Worm (Caenorhabditis elegans) whole organism, L1 larva: ENCODE measurements around the gene fbxa-10.

Source experiments
- C04F5.9 ChIP-seq: sonication (generic microtip); optimal IDR thresholded peaks from 2 replicates; lab custom pipeline; 2016; ENCODE audit warnings: missing genetic modification characterization, missing compliant biosample characterization
- C16A3.4 ChIP-seq: fragments of 150-350 bp; optimal IDR thresholded peaks from 2 replicates; lab custom pipeline; 2014; ENCODE audit warnings: missing biosample characterization, missing genetic modification characterization
- C34B4.2 ChIP-seq: sonication (generic microtip); optimal IDR thresholded peaks from 2 replicates; lab custom pipeline; 2017; ENCODE audit warnings: mild to moderate bottlenecking, missing genetic modification characterization, missing compliant biosample characterization
- F16B12.6 ChIP-seq: fragments of 150-350 bp; optimal IDR thresholded peaks from 2 replicates; lab custom pipeline; 2014; ENCODE audit warnings: missing biosample characterization, missing genetic modification characterization
- Y116A8C.19 ChIP-seq: sonication (generic microtip); optimal IDR thresholded peaks from 2 replicates; lab custom pipeline; 2016; ENCODE audit warnings: missing compliant biosample characterization, missing genetic modification characterization, borderline replicate concordance
- ama-1 ChIP-seq: fragments of 150-350 bp; optimal IDR thresholded peaks from 2 replicates; lab custom pipeline; 2014
- ceh-63 ChIP-seq: fragments of 200-800 bp; sonication (Bioruptor generic); optimal IDR thresholded peaks from 2 replicates; lab custom pipeline; 2018; ENCODE audit warnings: mild to moderate bottlenecking, missing genetic modification characterization, missing compliant biosample characterization
- ceh-90 ChIP-seq: sonication (generic microtip); optimal IDR thresholded peaks from 2 replicates; lab custom pipeline; 2016; ENCODE audit warnings: missing genetic modification characterization, missing compliant biosample characterization
- dsc-1 ChIP-seq: sonication (generic microtip); optimal IDR thresholded peaks from 2 replicates; lab custom pipeline; 2016; ENCODE audit warnings: mild to moderate bottlenecking, missing genetic modification characterization, missing compliant biosample characterization
- efl-1 ChIP-seq, 4 experiments: fragments of 150-350 bp; optimal IDR thresholded peaks in 3 of 4; peaks in 1 of 4; 1 replicate in 1 of 4; 2 replicates in 3 of 4; lab custom pipeline; 2014; ENCODE audit warnings: missing biosample characterization in 2 of 4, missing genetic modification characterization in 2 of 4, missing genetic modification reagents in 2 of 4
- egl-13 ChIP-seq: sonication (generic microtip); optimal IDR thresholded peaks from 2 replicates; lab custom pipeline; 2016; ENCODE audit warnings: missing genotype, missing genetic modification reagents, missing genetic modification characterization, missing compliant biosample characterization
- egl-27 ChIP-seq, 2 experiments: fragments of 150-350 bp in 1 of 2; sonication (generic microtip); optimal IDR thresholded peaks; 3 replicates each; lab custom pipeline; 2017 to 2018; ENCODE audit warnings: missing biosample characterization in 2 of 2, missing genetic modification characterization in 2 of 2, missing genetic modification reagents in 2 of 2
- fkh-10 ChIP-seq: sonication (generic microtip); optimal IDR thresholded peaks from 2 replicates; lab custom pipeline; 2017; ENCODE audit warnings: missing biosample characterization, missing genetic modification reagents, missing genetic modification characterization
- fkh-4 ChIP-seq: sonication (generic microtip); optimal IDR thresholded peaks from 2 replicates; lab custom pipeline; 2016; ENCODE audit warnings: missing compliant biosample characterization, missing genetic modification characterization, borderline replicate concordance
- fkh-8 ChIP-seq: sonication (generic microtip); optimal IDR thresholded peaks from 2 replicates; lab custom pipeline; 2016; ENCODE audit warnings: mild to moderate bottlenecking, missing genetic modification characterization, missing compliant biosample characterization
- grh-1 ChIP-seq: fragments of 200-800 bp; sonication (Bioruptor generic); IDR thresholded peaks from 2 replicates; pipeline ENCODE4 v1.3.6; 2022; ENCODE audit warnings: missing genetic modification reagents, missing genetic modification characterization, missing compliant biosample characterization
- hlh-17 ChIP-seq: fragments of 200-800 bp; sonication (Bioruptor generic); optimal IDR thresholded peaks from 2 replicates; lab custom pipeline; 2018; ENCODE audit warnings: missing genetic modification characterization, mild to moderate bottlenecking, missing compliant biosample characterization, moderate library complexity, borderline replicate concordance
- hlh-4 ChIP-seq: sonication (generic microtip); optimal IDR thresholded peaks from 2 replicates; lab custom pipeline; 2016; ENCODE audit warnings: mild to moderate bottlenecking, missing genetic modification characterization, missing compliant biosample characterization
- hpl-2 ChIP-seq: fragments of 150-350 bp; optimal IDR thresholded peaks from 2 replicates; lab custom pipeline; 2014; ENCODE audit warnings: missing biosample characterization, missing genetic modification reagents, missing genetic modification characterization
- irx-1 ChIP-seq: sonication (generic microtip); optimal IDR thresholded peaks from 2 replicates; lab custom pipeline; 2016; ENCODE audit warnings: missing genetic modification characterization, missing compliant biosample characterization
- isw-1 ChIP-seq: fragments of 200-800 bp; sonication (Bioruptor generic); IDR thresholded peaks from 2 replicates; pipeline ENCODE4 v1.3.6; 2022; ENCODE audit warnings: missing genetic modification characterization, missing compliant biosample characterization
- lin-35 ChIP-seq, 2 experiments: fragments of 150-350 bp; optimal IDR thresholded peaks; 2 replicates each; lab custom pipeline; 2014; ENCODE audit warnings: missing biosample characterization in 2 of 2, missing genetic modification characterization in 2 of 2, missing genetic modification reagents in 2 of 2
- lir-3 ChIP-seq: sonication (generic microtip); optimal IDR thresholded peaks from 2 replicates; lab custom pipeline; 2016; ENCODE audit warnings: mild to moderate bottlenecking, missing genetic modification characterization, moderate library complexity, missing compliant biosample characterization; ENCODE audit not compliant: poor library complexity
- lsy-2 ChIP-seq, 2 experiments: fragments of 150-350 bp; optimal IDR thresholded peaks; 2 replicates each; lab custom pipeline; 2014; ENCODE audit warnings: missing biosample characterization in 2 of 2, missing genetic modification characterization in 2 of 2
- mab-9 ChIP-seq: fragments of 200-800 bp; sonication (Bioruptor generic); IDR thresholded peaks from 2 replicates; pipeline ENCODE4 v1.3.6; 2022; ENCODE audit warnings: missing genetic modification reagents, missing genetic modification characterization, missing compliant biosample characterization
- mef-2 ChIP-seq: fragments of 150-350 bp; optimal IDR thresholded peaks from 2 replicates; lab custom pipeline; 2014; ENCODE audit warnings: missing biosample characterization, missing genetic modification characterization
- nhr-11 ChIP-seq: fragments of 150-350 bp; optimal IDR thresholded peaks from 2 replicates; lab custom pipeline; 2014; ENCODE audit warnings: missing biosample characterization, missing genetic modification characterization
- nhr-12 ChIP-seq: sonication (generic microtip); optimal IDR thresholded peaks from 2 replicates; lab custom pipeline; 2017; ENCODE audit warnings: missing biosample characterization, missing genetic modification characterization
- nhr-19 ChIP-seq: fragments of 200-800 bp; sonication (Bioruptor generic); conservative IDR thresholded peaks from 2 replicates; pipeline ENCODE4 v1.3.6; 2022; ENCODE audit warnings: missing genetic modification characterization, missing compliant biosample characterization
- nhr-20 ChIP-seq: sonication (generic microtip); optimal IDR thresholded peaks from 2 replicates; lab custom pipeline; 2016; ENCODE audit warnings: mild to moderate bottlenecking, missing genetic modification characterization, missing compliant biosample characterization
- nhr-77 ChIP-seq: fragments of 150-350 bp; optimal IDR thresholded peaks from 2 replicates; lab custom pipeline; 2014; ENCODE audit warnings: missing biosample characterization, missing genetic modification characterization
- nhr-85 ChIP-seq: sonication (generic microtip); peaks from one replicate; lab custom pipeline; 2016; ENCODE audit warnings: missing genetic modification characterization, inconsistent platforms, missing compliant biosample characterization
- rnt-1 ChIP-seq: sonication (generic microtip); optimal IDR thresholded peaks from 2 replicates; lab custom pipeline; 2016; ENCODE audit warnings: mild to moderate bottlenecking, missing genetic modification characterization, moderate library complexity, missing compliant biosample characterization
- skn-1 ChIP-seq: fragments of 150-350 bp; optimal IDR thresholded peaks from 2 replicates; lab custom pipeline; 2014; ENCODE audit warnings: missing biosample characterization, missing genetic modification characterization
- snpc-4 ChIP-seq: fragments of 150-350 bp; optimal IDR thresholded peaks from 2 replicates; lab custom pipeline; 2014; ENCODE audit warnings: missing biosample characterization, missing genetic modification characterization
- sox-4 ChIP-seq: sonication (generic microtip); optimal IDR thresholded peaks from 2 replicates; lab custom pipeline; 2016; ENCODE audit warnings: missing genetic modification characterization, missing compliant biosample characterization
- sup-37 ChIP-seq: fragments of 200-800 bp; sonication (Bioruptor generic); optimal IDR thresholded peaks from 2 replicates; lab custom pipeline; 2018; ENCODE audit warnings: mild to moderate bottlenecking, missing genetic modification characterization, missing compliant biosample characterization
- swsn-7 ChIP-seq: sonication (generic microtip); optimal IDR thresholded peaks from 2 replicates; lab custom pipeline; 2016; ENCODE audit warnings: missing genetic modification characterization, missing compliant biosample characterization
- tbx-2 ChIP-seq: sonication (generic microtip); optimal IDR thresholded peaks from 2 replicates; lab custom pipeline; 2016; ENCODE audit warnings: missing genetic modification characterization, missing compliant biosample characterization
- unc-130 ChIP-seq: fragments of 150-350 bp; optimal IDR thresholded peaks from 2 replicates; lab custom pipeline; 2017; ENCODE audit warnings: missing biosample characterization, missing genetic modification characterization, inconsistent platforms
- unc-30 ChIP-seq: sonication (generic microtip); optimal IDR thresholded peaks from 2 replicates; lab custom pipeline; 2017; ENCODE audit warnings: missing biosample characterization, missing genetic modification characterization
- vab-15 ChIP-seq: sonication (generic microtip); optimal IDR thresholded peaks from 2 replicates; lab custom pipeline; 2017; ENCODE audit warnings: missing genotype, mild to moderate bottlenecking, missing genetic modification characterization, missing compliant biosample characterization
- xbp-1 ChIP-seq: sonication (generic microtip); optimal IDR thresholded peaks from 2 replicates; lab custom pipeline; 2016; ENCODE audit warnings: missing genetic modification characterization, missing compliant biosample characterization
- zag-1 ChIP-seq: fragments of 150-350 bp; optimal IDR thresholded peaks from 2 replicates; lab custom pipeline; 2014; ENCODE audit warnings: missing biosample characterization, missing genetic modification characterization
- ztf-11 ChIP-seq, 2 experiments: sonication (generic microtip); optimal IDR thresholded peaks; 2 replicates each; lab custom pipeline; 2016 to 2017; ENCODE audit warnings: missing genetic modification characterization in 2 of 2, missing biosample characterization in 1 of 2, missing compliant biosample characterization in 1 of 2
- ztf-4 ChIP-seq: fragments of 150-350 bp; optimal IDR thresholded peaks from 2 replicates; lab custom pipeline; 2014; ENCODE audit warnings: missing biosample characterization, missing genetic modification characterization

The fbxa-10 gene

DNA sequence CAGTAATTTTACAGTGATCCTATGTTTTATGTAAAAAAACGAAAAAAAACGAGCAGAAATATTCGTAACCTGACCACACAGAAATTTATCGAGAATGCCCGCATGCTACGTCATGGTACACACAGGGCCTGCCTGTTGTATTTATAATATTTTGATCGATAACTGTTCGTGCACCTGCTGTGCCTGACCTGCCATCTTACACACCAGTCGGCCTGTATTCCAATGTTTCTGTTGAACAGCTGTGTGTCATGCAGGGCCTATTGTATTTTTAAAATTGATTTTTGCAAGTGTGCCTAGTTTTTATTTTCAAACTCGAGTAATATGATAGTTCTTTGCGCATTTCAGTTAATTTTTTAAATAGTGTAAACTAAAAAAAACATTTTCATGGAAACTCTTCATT is 14.1 kb downstream of the fbxa-10 start:
- no peak for TF ChIP-seq hlh-17 (GFP tag; lab: Kevin White, UChicago)
- TF ChIP-seq unc-30 = no peak
- TF ChIP-seq fkh-4 = no peak
- no peak for TF ChIP-seq mef-2
- no peak for TF ChIP-seq nhr-12 (tag; lab: Kevin White, UChicago)
- TF ChIP-seq ama-1 (lab: Kevin White, UChicago) = no peak
- TF ChIP-seq ceh-90 (tag; lab: Kevin White, UChicago) = no peak
- TF ChIP-seq ztf-11 (tag; optimal IDR thresholded peaks at IDR 0.05; lab: Kevin White, UChicago) = no peak
- no peak for TF ChIP-seq C34B4.2 (tag; lab: Kevin White, UChicago)
- TF ChIP-seq egl-27 (tag; optimal IDR thresholded peaks at IDR 0.05; lab: Kevin White, UChicago) = no peak
- no peak for TF ChIP-seq lir-3 (tag; lab: Kevin White, UChicago)
- TF ChIP-seq nhr-77 (tag; lab: Kevin White, UChicago) = no peak
- TF ChIP-seq nhr-85 (tag; lab: Kevin White, UChicago) = no peak
- no peak for TF ChIP-seq fkh-10 (GFP tag; lab: Kevin White, UChicago)
- TF ChIP-seq skn-1 (tag; lab: Kevin White, UChicago) = no peak
- TF ChIP-seq, all 84 proteins: peak for 0

DNA sequence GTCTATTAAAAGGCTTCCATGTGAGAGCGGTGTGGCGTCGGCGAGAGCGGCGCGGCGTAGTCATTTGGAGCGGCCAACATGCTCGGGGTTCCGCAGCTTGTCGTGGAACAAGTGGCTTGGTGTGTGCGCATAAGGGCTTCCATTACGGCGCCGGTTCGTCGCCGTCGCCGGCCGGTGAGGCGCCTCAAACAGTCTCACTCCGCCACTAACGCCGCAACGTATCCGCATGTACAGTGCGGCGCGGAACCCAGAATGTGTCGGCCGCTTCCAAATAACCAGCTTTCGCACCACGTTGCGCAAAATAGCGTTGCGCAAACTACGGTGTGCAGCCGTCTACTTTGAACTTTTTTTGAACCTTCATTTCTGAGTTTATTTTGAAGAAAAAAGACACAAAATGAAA is 18.7 kb downstream of the fbxa-10 start:
- TF ChIP-seq sup-37 (GFP tag; lab: Kevin White, UChicago) = no peak
- TF ChIP-seq vab-15 (tag; lab: Kevin White, UChicago) = no peak
- TF ChIP-seq nhr-85 (tag; lab: Kevin White, UChicago) = no peak
- TF ChIP-seq efl-1 (optimal IDR thresholded peaks at IDR 0.05; lab: Kevin White, UChicago) = no peak
- no peak for TF ChIP-seq efl-1 (GFP tag; optimal IDR thresholded peaks at IDR 0.05 in 1 of 2; lab: Kevin White, UChicago)
- no peak for TF ChIP-seq fkh-8
- no peak for TF ChIP-seq mab-9
- TF ChIP-seq nhr-20 (tag; lab: Kevin White, UChicago) = no peak
- TF ChIP-seq Y116A8C.19 (tag; lab: Kevin White, UChicago) = no peak
- no peak for TF ChIP-seq nhr-12 (tag; lab: Kevin White, UChicago)
- no peak for TF ChIP-seq egl-13 (tag; lab: Kevin White, UChicago)
- no peak for TF ChIP-seq ama-1 (lab: Kevin White, UChicago)

DNA sequence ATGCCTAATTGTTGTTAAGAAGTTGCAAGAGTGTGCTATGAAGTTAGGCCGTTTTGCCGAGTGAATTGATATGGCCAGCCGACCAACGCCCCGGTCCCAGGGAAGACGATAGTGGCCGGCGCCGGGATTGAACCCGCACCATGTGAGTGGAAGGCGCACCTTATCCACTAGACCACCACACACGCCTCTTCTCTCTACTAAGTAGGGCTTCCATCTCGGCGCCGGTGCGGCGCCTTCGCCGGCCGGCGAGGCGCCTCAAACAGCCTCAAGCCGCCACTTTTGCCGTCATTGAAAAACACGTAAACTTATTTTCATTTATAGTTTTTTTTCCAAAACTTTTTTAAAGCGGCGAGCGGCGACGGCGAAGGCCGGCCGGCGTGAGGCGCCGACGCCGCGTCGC is 26.7 kb downstream of the fbxa-10 start:
- TF ChIP-seq hlh-17 (GFP tag; lab: Kevin White, UChicago) (no peak), ztf-4 (tag; lab: Kevin White, UChicago) (no peak), unc-130 (tag; lab: Kevin White, UChicago) (no peak), lin-35 (GFP tag; optimal IDR thresholded peaks at IDR 0.05; lab: Kevin White, UChicago) (no peak), efl-1 (optimal IDR thresholded peaks at IDR 0.05; lab: Kevin White, UChicago) (no peak), efl-1 (GFP tag; optimal IDR thresholded peaks at IDR 0.05 in 1 of 2; lab: Kevin White, UChicago) (peak in 1 of 2 experiments; percentile 23), ceh-63 (GFP tag; lab: Kevin White, UChicago) (no peak)

DNA sequence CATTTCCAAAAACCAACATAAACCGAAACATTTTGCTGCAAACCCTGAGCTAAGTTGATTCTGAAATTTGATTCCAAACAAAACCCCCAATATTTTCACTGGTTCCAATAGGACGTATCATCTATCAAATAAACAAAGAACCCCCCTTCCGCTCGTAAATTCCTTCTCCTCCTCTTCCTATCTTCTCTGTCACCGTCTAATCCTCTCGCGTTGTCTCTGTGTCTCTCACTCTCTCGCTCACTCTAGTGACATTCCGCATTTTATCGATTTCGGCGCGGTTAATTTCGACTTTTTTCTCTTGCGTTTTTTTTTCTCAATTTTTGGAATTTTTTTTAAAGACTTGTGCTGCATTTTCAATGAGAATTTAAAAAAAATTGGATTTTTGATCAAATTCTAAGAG is 29.8 kb downstream of the fbxa-10 start:
- peak; percentile 20 for TF ChIP-seq nhr-20 (tag; lab: Kevin White, UChicago)
- TF ChIP-seq snpc-4 (tag; lab: Kevin White, UChicago) = no peak
- TF ChIP-seq lin-35 (GFP tag; optimal IDR thresholded peaks at IDR 0.05; lab: Kevin White, UChicago) = peak; percentile 19 to 61
- peak in 1 of 2 experiments; percentile 4 for TF ChIP-seq egl-27 (tag; optimal IDR thresholded peaks at IDR 0.05; lab: Kevin White, UChicago)
- TF ChIP-seq sup-37 (GFP tag; lab: Kevin White, UChicago) = no peak
- peak; percentile 7 for TF ChIP-seq dsc-1 (tag; lab: Kevin White, UChicago)
- peak; percentile 23 for TF ChIP-seq tbx-2 (tag; lab: Kevin White, UChicago)
- TF ChIP-seq nhr-11 (tag; lab: Kevin White, UChicago) = no peak
- TF ChIP-seq hpl-2 (GFP tag; lab: Kevin White, UChicago) = no peak
- peak; percentile 11; the same call in 1 of the 2 replicates for TF ChIP-seq nhr-19
- TF ChIP-seq hlh-4 (tag; lab: Kevin White, UChicago) = no peak
- no peak for TF ChIP-seq fkh-8
- TF ChIP-seq efl-1 (optimal IDR thresholded peaks at IDR 0.05; lab: Kevin White, UChicago) = peak; percentile 58 to 62
- peak; percentile 40 to 50 for TF ChIP-seq efl-1 (GFP tag; optimal IDR thresholded peaks at IDR 0.05 in 1 of 2; lab: Kevin White, UChicago)
- TF ChIP-seq F16B12.6 (tag; lab: Kevin White, UChicago) = peak; percentile 21
- peak; percentile 27 for TF ChIP-seq irx-1 (tag; lab: Kevin White, UChicago)
- peak; percentile 20 to 64 for TF ChIP-seq lsy-2 (tag; optimal IDR thresholded peaks at IDR 0.05; lab: Kevin White, UChicago)
- TF ChIP-seq swsn-7 (tag; lab: Kevin White, UChicago) = peak; percentile 26
- TF ChIP-seq Y116A8C.19 (tag; lab: Kevin White, UChicago) = no peak
- no peak for TF ChIP-seq zag-1 (tag; lab: Kevin White, UChicago)
- peak; percentile 8 for TF ChIP-seq xbp-1 (tag; lab: Kevin White, UChicago)
- TF ChIP-seq rnt-1 (tag; lab: Kevin White, UChicago) = peak; percentile 60
- TF ChIP-seq nhr-85 (tag; lab: Kevin White, UChicago) = no peak
- no peak for TF ChIP-seq C04F5.9 (tag; lab: Kevin White, UChicago)
- no peak for TF ChIP-seq grh-1 (GFP tag; lab: Robert Waterston, UW)
- no peak for TF ChIP-seq sox-4 (tag; lab: Kevin White, UChicago)
- TF ChIP-seq C16A3.4 (tag; lab: Kevin White, UChicago) = peak; percentile 16
- no peak for TF ChIP-seq isw-1 (GFP tag; lab: Robert Waterston, UW)
